Fruit fly (Drosophila melanogaster): Measurements from ENCODE around the gene crm.

crm gene

DNA sequence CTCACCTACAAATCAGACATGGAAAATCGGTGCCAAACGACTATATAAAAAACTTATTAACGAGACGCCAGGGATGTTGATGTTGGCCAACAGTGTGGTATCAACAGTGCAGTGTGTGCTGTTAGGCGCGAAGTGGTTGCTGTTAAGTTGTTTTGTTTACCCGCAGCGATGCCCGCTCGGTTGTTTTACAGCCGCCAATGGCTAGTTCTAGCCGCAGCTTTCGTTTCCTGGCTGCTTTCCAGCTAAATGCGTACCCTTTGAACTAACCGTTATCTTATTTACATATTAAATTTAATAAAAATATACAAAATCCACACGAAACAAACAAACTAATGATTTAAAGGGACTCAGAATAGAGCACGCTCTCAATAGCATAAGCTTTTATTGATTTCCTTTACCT is at the start of gene crm:
crm (minus strand) TSS at position 111 of the 400 bp plus-strand sequence.
- TF ChIP-seq CTCF (optimal IDR thresholded peaks at IDR 0.05) (peak in 1 of 2 experiments; percentile 27), CG8478 (optimal IDR thresholded peaks at IDR 0.05) (no peak)

DNA sequence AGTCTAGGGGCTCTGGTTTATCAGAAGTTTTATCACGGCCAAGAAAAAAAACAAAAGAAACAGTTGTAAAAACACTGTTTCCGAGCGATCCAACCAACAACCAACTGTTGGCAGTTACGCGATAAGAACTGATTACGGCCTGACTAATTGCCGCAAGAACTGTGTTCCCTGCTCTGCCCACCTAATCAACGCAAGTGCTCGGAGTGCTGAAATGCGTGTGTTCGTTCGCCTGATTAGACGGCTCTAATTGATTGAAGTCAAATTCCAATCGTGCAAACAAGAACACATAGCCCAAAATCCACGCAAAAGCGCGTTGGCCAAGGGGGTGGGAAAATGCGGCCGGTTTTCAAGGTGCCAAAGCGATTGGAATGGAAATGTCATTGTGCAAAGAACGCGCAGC is 49.3 kb upstream of the crm start:
- TF ChIP-seq CG8478 (optimal IDR thresholded peaks at IDR 0.05): no peak
- TF ChIP-seq CTCF (optimal IDR thresholded peaks at IDR 0.05): no peak

DNA sequence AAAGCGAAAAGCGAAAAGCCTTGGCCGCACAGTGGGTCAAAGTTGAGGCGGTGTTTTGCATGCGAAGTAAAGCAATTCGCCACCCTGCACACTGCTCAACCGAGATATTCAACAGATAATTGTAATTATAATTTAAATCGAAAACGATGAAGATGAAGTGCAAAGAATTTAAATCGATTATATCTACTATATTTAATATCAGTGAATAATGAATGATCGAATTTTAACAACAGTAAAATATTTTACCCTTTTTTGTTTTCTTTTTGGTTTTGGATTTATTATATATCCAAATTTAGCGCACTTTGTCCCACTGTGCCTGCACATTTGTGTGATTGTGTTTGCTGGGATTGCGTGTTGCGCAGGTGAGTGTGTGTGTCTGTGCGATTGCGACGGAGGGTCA is 48.7 kb upstream of the crm start:
- TF ChIP-seq CG8478 (optimal IDR thresholded peaks at IDR 0.05): no peak
- TF ChIP-seq CTCF (optimal IDR thresholded peaks at IDR 0.05): no peak

DNA sequence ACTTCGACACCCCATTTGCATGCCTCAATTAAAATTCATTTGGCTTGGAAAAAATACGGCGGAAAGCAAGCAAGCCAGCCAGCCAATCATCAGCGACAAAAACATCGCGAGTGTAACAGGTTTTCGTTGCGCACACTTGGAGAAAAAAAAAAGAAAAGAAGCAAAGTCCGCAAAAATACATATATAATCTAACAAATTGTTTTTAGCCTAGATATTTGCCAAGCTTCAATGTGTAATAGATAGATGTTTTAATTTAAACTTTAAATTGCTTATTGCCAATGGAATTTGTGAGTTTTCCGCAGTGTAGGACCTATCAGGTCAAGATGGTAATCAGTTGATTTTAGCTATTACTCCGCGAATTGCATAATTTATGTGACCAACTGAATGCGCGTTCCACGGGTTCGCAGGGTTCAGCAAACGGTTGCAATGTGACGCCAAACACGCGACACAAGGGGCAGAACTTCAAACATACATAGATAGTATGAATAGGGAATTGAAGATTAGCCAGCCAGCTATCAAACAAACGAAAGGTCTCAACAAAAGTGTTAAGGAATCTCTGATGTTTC is 48.1 kb upstream of the crm start:
- no peak for TF ChIP-seq CTCF (optimal IDR thresholded peaks at IDR 0.05)
- TF ChIP-seq CG8478 (optimal IDR thresholded peaks at IDR 0.05): no peak

DNA sequence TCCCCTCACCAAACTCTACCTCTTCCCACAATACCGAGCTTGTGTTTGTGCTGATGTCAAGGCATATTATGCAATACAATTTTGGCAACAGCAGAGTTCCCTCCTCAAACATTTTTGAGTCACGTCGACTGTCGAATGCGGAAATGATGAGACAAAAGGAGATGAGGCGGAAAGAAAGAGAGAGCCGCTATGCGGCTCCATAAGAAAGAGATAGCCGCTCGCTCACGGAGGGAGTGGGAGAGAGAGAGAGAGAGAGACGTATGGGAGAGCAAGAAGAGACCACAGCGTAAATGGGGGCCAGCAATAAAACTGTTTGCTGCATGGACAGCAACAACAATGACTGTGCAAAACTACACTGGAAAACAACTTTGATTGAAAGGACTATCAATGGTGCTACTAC is 26.9 kb upstream of the crm start:
- TF ChIP-seq CG8478 (optimal IDR thresholded peaks at IDR 0.05) (no peak), CTCF (optimal IDR thresholded peaks at IDR 0.05) (no peak)

DNA sequence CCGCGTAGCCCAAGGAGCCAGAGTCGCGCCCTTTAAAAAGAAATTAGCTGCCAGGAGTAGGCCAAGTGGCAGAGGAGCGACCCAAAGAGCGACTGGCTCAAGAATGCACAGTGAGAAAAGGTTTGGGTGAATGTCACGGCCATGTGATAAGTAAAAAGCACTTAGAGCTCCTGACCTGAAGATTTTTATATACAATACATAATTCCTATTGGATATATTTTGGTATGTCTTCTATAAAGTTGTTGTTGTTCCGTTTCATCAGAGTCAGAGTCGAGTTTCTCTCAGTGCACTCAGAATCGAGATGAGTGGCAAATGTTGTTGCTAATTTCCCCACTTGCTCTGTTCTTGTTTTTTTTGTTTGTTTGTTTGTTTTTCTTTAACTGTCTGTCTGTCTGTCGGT is 22.6 kb upstream of the crm start:
- TF ChIP-seq CG8478 (optimal IDR thresholded peaks at IDR 0.05): no peak

DNA sequence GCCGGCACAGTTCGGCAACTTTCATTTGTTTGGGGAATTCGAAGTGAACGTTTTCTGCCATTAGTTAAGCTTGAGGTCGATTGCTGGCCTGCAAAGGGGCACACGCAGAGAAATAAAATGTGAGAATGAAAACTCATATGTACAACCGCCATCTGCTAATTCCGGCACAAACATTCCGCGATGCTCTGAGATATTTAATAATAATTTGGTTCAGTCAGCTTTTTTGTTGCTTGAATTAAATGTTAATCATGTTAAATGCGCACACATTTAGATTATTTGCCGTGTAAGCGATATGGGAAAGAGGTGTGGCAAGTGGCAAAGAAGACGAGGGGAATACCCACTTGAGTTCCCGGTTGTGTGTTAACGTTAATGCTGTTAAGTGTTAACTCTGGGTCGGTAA is 18.8 kb upstream of the crm start:
- TF ChIP-seq CTCF (optimal IDR thresholded peaks at IDR 0.05) (no peak), CG8478 (optimal IDR thresholded peaks at IDR 0.05) (no peak)

DNA sequence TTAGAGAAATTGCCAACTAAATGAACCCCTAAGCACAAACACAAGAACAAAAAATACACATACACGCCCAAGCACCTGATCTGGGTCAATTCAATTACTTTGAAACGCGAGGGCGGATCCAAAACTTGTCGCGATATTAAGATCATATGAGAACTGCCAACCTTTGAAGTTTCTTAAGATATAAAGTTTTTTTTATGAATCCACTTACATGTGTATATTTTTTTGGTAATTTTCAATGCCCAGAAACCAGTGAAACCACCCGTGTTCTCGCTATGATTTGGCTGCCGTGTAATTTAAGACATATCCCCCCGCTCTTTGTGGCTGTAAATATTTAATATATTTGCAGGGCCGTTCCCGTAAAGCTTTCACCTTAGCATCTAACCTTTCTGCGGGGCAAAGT is 11.1 kb upstream of the crm start:
- TF ChIP-seq CTCF (optimal IDR thresholded peaks at IDR 0.05) (no peak), CG8478 (optimal IDR thresholded peaks at IDR 0.05) (no peak)

DNA sequence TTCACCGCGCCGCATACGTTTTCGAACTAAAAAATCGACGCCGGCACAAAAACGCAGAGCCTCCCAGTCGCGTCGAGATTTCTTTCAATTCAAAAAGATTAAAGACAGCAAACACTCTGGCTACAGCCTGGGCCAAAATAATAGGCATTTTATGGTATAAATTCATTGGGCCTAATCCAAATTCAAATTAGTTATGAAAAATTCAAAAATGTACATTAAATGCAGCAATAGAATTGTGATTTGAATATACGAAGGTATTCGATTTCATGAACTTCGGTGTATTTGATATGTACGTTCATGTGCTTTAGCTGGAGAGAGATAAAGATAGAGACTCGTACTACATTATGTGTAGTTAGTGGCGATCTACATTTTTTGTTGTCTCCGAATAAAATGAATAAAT is 5.5 kb upstream of the crm start, which contains the start of gene Syx4:
Syx4 (minus strand) TSS at position 35 of the 400 bp plus-strand sequence.
- TF ChIP-seq CTCF (optimal IDR thresholded peaks at IDR 0.05): no peak
- TF ChIP-seq CG8478 (optimal IDR thresholded peaks at IDR 0.05): no peak

DNA sequence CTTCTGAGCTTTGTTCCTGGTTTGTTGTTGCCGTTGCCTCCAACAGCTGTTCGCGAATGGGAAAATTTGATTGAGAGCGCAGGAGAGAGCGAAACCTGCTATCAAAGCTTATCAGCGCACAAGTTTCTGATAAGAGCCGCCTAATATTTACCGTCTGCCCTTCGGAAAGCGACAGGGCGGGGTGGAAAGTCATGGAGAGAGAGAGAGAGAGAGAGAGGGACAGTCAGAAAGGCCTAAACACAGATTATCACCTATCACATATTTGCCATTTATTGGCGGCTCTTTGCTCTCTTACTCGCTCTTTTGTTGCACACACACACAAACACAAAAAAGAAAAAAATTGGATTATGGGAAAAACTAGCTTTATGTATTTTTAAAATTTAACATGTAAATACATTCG is 5.0 kb upstream of the crm start:
- no peak for TF ChIP-seq CTCF (optimal IDR thresholded peaks at IDR 0.05)
- no peak for TF ChIP-seq CG8478 (optimal IDR thresholded peaks at IDR 0.05)

DNA sequence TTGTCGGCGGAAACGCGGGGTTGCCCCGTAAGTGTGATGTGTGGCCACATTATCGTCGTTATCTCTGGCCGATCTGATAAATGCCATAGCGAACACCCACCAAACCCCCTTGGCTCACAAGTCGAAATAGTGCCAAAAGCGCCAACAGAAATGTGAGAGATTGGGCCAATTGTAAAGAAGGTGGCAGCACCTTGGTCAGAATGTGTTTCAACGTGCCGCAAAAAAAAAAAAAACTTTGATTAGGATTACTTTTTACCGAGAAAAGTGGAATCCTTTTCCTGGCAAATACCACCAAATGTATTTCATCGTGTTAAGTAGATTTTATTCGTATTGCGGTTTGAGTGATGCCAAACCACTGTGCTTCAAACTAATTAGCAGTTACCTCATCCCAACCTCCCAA is 4.4 kb upstream of the crm start:
- no peak for TF ChIP-seq CTCF (optimal IDR thresholded peaks at IDR 0.05)
- TF ChIP-seq CG8478 (optimal IDR thresholded peaks at IDR 0.05): no peak

DNA sequence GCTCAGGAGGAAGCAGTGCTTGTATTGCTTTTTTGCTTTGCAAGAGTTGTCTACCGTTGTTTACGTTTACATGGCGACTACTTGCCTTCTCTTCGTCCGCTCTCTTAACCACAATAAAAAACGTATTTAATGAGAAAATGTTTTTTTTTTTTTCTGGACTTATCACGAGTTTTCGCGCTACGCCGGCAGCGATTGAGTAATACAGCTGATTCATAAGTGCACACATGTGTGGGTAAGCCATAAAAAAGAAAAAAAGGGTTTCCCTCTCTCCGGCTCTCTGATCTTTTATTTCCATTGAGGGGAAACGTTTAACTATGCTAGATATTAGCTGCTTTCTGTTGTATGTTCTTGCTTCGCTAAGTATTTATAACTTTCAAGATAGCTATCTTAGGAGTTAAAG is 3.5 kb upstream of the crm start:
- TF ChIP-seq CTCF (optimal IDR thresholded peaks at IDR 0.05) (no peak), CG8478 (optimal IDR thresholded peaks at IDR 0.05) (no peak)

DNA sequence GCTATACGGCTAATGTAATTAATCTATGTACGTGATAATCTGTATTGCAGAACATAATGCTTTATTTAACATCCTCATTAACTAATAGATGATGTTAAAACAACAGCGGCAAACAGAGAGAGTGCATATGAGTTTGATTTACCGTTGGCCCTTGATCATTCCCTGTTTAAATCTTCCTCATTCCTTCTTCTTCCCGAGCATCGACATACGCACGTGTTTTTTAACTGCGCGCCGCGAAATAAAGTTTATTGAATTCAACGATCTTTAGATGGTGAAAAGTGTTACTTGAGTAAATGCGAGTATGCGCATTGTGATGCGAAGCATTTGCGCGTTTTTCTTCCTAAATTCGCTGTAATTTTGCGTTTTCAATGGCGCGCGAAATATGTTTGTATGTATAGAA is 1.5 kb upstream of the crm start, which contains the start of gene kirre:
kirre (plus strand) TSS at position 301 of the 400 bp plus-strand sequence.
- no peak for TF ChIP-seq CG8478 (optimal IDR thresholded peaks at IDR 0.05)

DNA sequence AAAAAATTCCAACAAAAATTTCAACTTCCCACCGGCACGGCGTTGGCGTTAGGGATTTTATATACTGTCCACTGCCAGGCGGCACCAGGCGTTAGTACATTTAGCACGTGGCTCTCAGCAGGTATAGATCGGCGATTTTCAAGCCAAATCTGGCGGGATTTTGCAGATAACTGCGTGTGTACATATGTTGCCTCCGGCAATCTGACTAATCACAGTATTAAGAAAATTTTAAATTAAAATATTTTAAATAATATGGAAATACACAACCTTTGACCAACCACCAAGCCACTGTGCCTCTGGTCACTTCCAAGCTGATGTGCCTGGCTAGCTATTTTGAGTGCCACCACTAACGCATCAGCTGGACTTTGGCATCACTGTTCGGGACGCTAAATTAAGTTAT is 6.4 kb downstream of the crm start, which contains the start of the genes ttm50 and CG2712:
ttm50 (minus strand) TSS at position 64 of the 400 bp plus-strand sequence.
CG2712 (plus strand) TSS at position 343 of the 400 bp plus-strand sequence.
- no peak for TF ChIP-seq CG8478 (optimal IDR thresholded peaks at IDR 0.05)
- TF ChIP-seq CTCF (optimal IDR thresholded peaks at IDR 0.05): no peak

DNA sequence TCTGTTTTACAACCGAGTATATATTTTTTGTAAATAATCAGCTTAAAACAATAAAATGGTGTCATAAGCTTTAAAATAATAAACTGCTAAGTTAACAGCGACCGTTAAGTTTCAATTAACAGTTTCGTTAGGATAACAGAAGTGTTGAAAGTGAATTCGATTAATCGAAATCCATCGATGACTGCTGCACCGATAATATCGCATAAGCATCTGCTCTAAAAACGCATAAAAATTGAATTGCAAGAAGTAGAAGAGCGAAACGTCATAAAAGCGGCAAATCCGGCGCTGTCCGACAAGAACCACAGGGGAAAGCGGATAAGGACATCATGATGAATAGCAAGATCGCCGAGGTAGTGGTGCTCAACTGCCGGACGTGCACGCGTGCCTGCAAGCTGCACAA is 11.1 kb downstream of the crm start, which contains the start of gene dwg:
dwg (plus strand) TSS at position 193 of the 400 bp plus-strand sequence.
- TF ChIP-seq CG8478 (optimal IDR thresholded peaks at IDR 0.05): no peak
- no peak for TF ChIP-seq CTCF (optimal IDR thresholded peaks at IDR 0.05)

DNA sequence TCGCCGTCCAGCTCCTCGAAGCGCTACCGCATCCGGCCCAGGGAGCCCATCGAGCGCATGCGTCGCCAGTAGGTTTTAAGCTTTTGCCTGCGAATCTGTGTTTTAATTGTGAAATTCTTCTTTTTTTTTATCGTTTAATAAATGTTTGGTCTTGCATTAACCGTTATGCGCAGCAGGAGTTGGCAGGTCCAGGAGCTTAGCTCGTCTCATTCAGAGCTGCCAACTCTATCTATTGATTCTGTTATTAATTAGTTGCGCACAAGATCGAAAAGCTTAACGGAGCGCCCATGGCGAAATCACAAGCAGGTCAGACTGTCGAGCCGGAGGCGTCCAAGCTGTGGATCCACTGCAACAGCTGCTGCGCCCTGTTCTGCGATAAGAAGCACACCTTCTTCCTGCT is 12.2 kb downstream of the crm start, which contains the start of gene vilya:
vilya (plus strand) TSS at position 259 of the 400 bp plus-strand sequence.
- TF ChIP-seq CTCF (optimal IDR thresholded peaks at IDR 0.05) (no peak), CG8478 (optimal IDR thresholded peaks at IDR 0.05) (no peak)

DNA sequence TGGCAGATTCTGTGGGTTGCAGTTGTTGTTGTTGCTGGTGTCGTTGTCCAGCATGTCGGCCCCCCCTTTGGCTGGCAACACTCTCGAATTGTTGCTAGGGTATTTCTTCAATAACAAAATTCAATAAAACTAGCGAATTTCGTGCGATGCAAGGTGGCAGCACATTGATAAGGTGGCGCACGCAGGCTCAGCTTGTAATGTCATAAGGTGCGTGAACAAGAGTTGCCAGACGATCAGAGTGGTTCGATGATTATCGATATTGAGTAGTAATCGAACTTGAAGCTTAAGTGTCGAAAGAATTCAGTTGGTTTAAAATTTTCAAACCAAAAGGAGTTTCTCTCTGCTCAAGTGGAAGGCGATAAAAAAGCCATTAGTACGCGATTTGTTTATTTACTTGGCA is 18.5 kb downstream of the crm start, which contains the start of gene CG2701:
CG2701 (minus strand) TSS at position 206 of the 400 bp plus-strand sequence.
- TF ChIP-seq CTCF (optimal IDR thresholded peaks at IDR 0.05): no peak
